Worm (Caenorhabditis elegans) whole organism, midembryonic: ENCODE results near the gene glb-14.

ENCODE experiments used
- cog-1 ChIP-seq: sonication (generic microtip); optimal IDR thresholded peaks from 2 replicates; lab custom pipeline; 2016; ENCODE audit warnings: missing genetic modification characterization, missing compliant biosample characterization
- flt-1 ChIP-seq: fragments of 200-800 bp; sonication (Bioruptor generic); IDR thresholded peaks from 2 replicates; pipeline ENCODE4 v1.3.6; 2022; ENCODE audit warnings: missing genetic modification characterization, missing compliant biosample characterization

- TF ChIP-seq cog-1 (tag; lab: Kevin White, UChicago) (no peak), flt-1 (no peak)
These were observed 27.8 kb upstream of the glb-14 start, which contains the start of gene fbxa-94 for ce11 chrV:15572613-15573012.
